Fruit fly (Drosophila melanogaster) whole organism, embryonic: Measurements from ENCODE around the gene CG1440.
A peak's percentile ranks its signal among the peaks of the same experiment; 100 is the strongest.

Experiments used
- Atf6 ChIP-seq: fragments of 200-800 bp; sonication (Bioruptor generic); IDR thresholded peaks from 2 replicates; pipeline ENCODE4 v1.3.6; 2022; ENCODE audit warnings: missing biosample characterization, missing genetic modification characterization
- BEAF-32 ChIP-seq: fragments of 200-800 bp; sonication (Bioruptor generic); optimal IDR thresholded peaks from 3 replicates; lab custom pipeline; 2017; ENCODE audit warnings: missing biosample characterization, missing genetic modification characterization, mild to moderate bottlenecking, moderate library complexity, missing genetic modification reagents
- CG11695 ChIP-seq: fragments of 200-800 bp; sonication (Bioruptor generic); IDR thresholded peaks from 3 replicates; pipeline ENCODE4 v1.3.6; 2022; ENCODE audit warnings: missing biosample characterization, missing genetic modification characterization
- CG12659 ChIP-seq: fragments of 200-800 bp; sonication (Bioruptor generic); optimal IDR thresholded peaks from 3 replicates; lab custom pipeline; 2017; ENCODE audit warnings: mild to moderate bottlenecking, missing biosample characterization, missing genetic modification reagents, missing genetic modification characterization
- CG15073 ChIP-seq: fragments of 200-800 bp; sonication (Bioruptor generic); optimal IDR thresholded peaks from 2 replicates; lab custom pipeline; 2016; ENCODE audit warnings: missing biosample characterization, missing genetic modification characterization
- CG17186 ChIP-seq: fragments of 200-800 bp; sonication (Bioruptor generic); optimal IDR thresholded peaks from 3 replicates; lab custom pipeline; 2017; ENCODE audit warnings: missing biosample characterization, missing genetic modification reagents, missing genetic modification characterization
- CG18262 ChIP-seq: fragments of 200-800 bp; optimal IDR thresholded peaks from 3 replicates; lab custom pipeline; 2019; ENCODE audit warnings: missing biosample characterization, mild to moderate bottlenecking, missing genetic modification characterization, moderate library complexity
- CG2678 ChIP-seq: fragments of 200-800 bp; sonication (Bioruptor generic); optimal IDR thresholded peaks from 3 replicates; lab custom pipeline; 2019; ENCODE audit warnings: missing biosample characterization, mild to moderate bottlenecking, missing genetic modification characterization, moderate library complexity
- CG2875 ChIP-seq: fragments of 200-800 bp; sonication (Bioruptor generic); optimal IDR thresholded peaks from 2 replicates; lab custom pipeline; 2017; ENCODE audit warnings: missing biosample characterization, mild to moderate bottlenecking, missing genetic modification characterization, missing genetic modification reagents
- CG3065 ChIP-seq: fragments of 200-800 bp; sonication (Bioruptor generic); optimal IDR thresholded peaks from 2 replicates; lab custom pipeline; 2016; ENCODE audit warnings: missing biosample characterization, missing genetic modification characterization
- CG32532 ChIP-seq: fragments of 200-800 bp; sonication (Bioruptor generic); IDR thresholded peaks from 2 replicates; pipeline ENCODE4 v1.3.6; 2022; ENCODE audit warnings: missing biosample characterization, missing genetic modification characterization
- CG3407 ChIP-seq: fragments of 200-800 bp; sonication (Bioruptor generic); optimal IDR thresholded peaks from 2 replicates; lab custom pipeline; 2018; ENCODE audit warnings: missing biosample characterization, mild to moderate bottlenecking, missing genetic modification characterization
- CG34422 ChIP-seq: fragments of 200-800 bp; sonication (Bioruptor generic); IDR thresholded peaks from 3 replicates; pipeline ENCODE4 v1.3.6; 2022; ENCODE audit warnings: missing biosample characterization, missing genetic modification characterization
- CG7271 ChIP-seq: fragments of 200-800 bp; sonication (Bioruptor generic); optimal IDR thresholded peaks from 2 replicates; lab custom pipeline; 2018; ENCODE audit warnings: missing biosample characterization, mild to moderate bottlenecking, missing genetic modification characterization, moderate library complexity
- CG7987 ChIP-seq: fragments of 200-800 bp; sonication (Bioruptor generic); optimal IDR thresholded peaks from 2 replicates; lab custom pipeline; 2018; ENCODE audit warnings: missing biosample characterization, mild to moderate bottlenecking, missing genetic modification characterization, moderate library complexity
- CG9609 ChIP-seq: fragments of 200-800 bp; sonication (Bioruptor generic); optimal IDR thresholded peaks from 3 replicates; lab custom pipeline; 2016; ENCODE audit warnings: missing biosample characterization, missing genetic modification characterization
- CG9797 ChIP-seq: fragments of 200-800 bp; sonication (Bioruptor generic); optimal IDR thresholded peaks from 3 replicates; lab custom pipeline; 2018; ENCODE audit warnings: missing biosample characterization, mild to moderate bottlenecking, missing genetic modification characterization
- E2f2 ChIP-seq: fragments of 200-800 bp; sonication (Bioruptor generic); IDR thresholded peaks from 2 replicates; pipeline ENCODE4 v1.3.6; 2022; ENCODE audit warnings: missing biosample characterization, missing genetic modification characterization
- Elba2 ChIP-seq: fragments of 200-800 bp; sonication (Bioruptor generic); optimal IDR thresholded peaks from 3 replicates; lab custom pipeline; 2016; ENCODE audit warnings: missing biosample characterization, missing genetic modification characterization
- MBD-R2 ChIP-seq: fragments of 200-800 bp; sonication (Bioruptor generic); IDR thresholded peaks from 2 replicates; pipeline ENCODE4 v1.3.6; 2022; ENCODE audit warnings: missing biosample characterization, missing genetic modification characterization
- MTF-1 ChIP-seq: fragments of 200-800 bp; sonication (Bioruptor generic); optimal IDR thresholded peaks from 2 replicates; lab custom pipeline; 2018; ENCODE audit warnings: missing biosample characterization, mild to moderate bottlenecking, missing genetic modification characterization, borderline replicate concordance
- Meics ChIP-seq: fragments of 200-800 bp; sonication (Bioruptor generic); optimal IDR thresholded peaks from 2 replicates; lab custom pipeline; 2017; ENCODE audit warnings: missing biosample characterization, mild to moderate bottlenecking, missing genetic modification characterization
- Myb ChIP-seq: fragments of 200-800 bp; sonication (Bioruptor generic); optimal IDR thresholded peaks from 2 replicates; lab custom pipeline; 2016; ENCODE audit warnings: missing biosample characterization, missing genetic modification characterization
- NC2α ChIP-seq: fragments of 200-800 bp; sonication (Bioruptor generic); optimal IDR thresholded peaks from 2 replicates; lab custom pipeline; 2016; ENCODE audit warnings: missing biosample characterization, missing genetic modification characterization
- NC2β ChIP-seq: fragments of 200-800 bp; sonication (Bioruptor generic); optimal IDR thresholded peaks from 2 replicates; lab custom pipeline; 2016; ENCODE audit warnings: missing biosample characterization, missing genetic modification characterization
- Nf-YB ChIP-seq: fragments of 200-800 bp; sonication (Bioruptor generic); optimal IDR thresholded peaks from 3 replicates; lab custom pipeline; 2019; ENCODE audit warnings: missing biosample characterization, mild to moderate bottlenecking, missing genetic modification characterization, moderate library complexity
- Pdp1 ChIP-seq, 2 experiments: fragments of 200-800 bp; sonication (Bioruptor generic); optimal IDR thresholded peaks; 3 replicates each; lab custom pipeline; 2016; ENCODE audit warnings: missing biosample characterization in 2 of 2, missing genetic modification characterization in 2 of 2, mild to moderate bottlenecking in 1 of 2, moderate library complexity in 1 of 2
- Rfx ChIP-seq: fragments of 200-800 bp; sonication (Bioruptor generic); IDR thresholded peaks from 2 replicates; pipeline ENCODE4 v1.3.6; 2022; ENCODE audit warnings: missing biosample characterization, missing genetic modification characterization
- Rx ChIP-seq: fragments of 200-800 bp; sonication (Bioruptor generic); IDR thresholded peaks from 2 replicates; pipeline ENCODE4 v1.3.6; 2022; ENCODE audit warnings: missing biosample characterization, missing genetic modification characterization
- Sin3A ChIP-seq: fragments of >200 bp; optimal IDR thresholded peaks from 2 replicates; lab custom pipeline; 2018
- Tbp ChIP-seq: fragments of >200 bp; optimal IDR thresholded peaks from 2 replicates; lab custom pipeline; 2018; ENCODE audit warnings: missing biosample characterization, missing genetic modification characterization
- Xbp1 ChIP-seq: fragments of 200-800 bp; sonication (Bioruptor generic); optimal IDR thresholded peaks from 3 replicates; lab custom pipeline; 2016; ENCODE audit warnings: missing biosample characterization, mild to moderate bottlenecking, missing genetic modification characterization
- bbx ChIP-seq: fragments of 200-800 bp; sonication (Bioruptor generic); IDR thresholded peaks from 2 replicates; pipeline ENCODE4 v1.3.6; 2022; ENCODE audit warnings: missing biosample characterization, missing genetic modification characterization; ENCODE audit not compliant: partially characterized antibody
- caup ChIP-seq: fragments of 200-800 bp; sonication (Bioruptor generic); optimal IDR thresholded peaks from 3 replicates; lab custom pipeline; 2017; ENCODE audit warnings: missing biosample characterization, mild to moderate bottlenecking, missing genetic modification characterization, moderate library complexity; ENCODE audit not compliant: severe bottlenecking
- ci ChIP-seq: fragments of 200-800 bp; sonication (Bioruptor generic); IDR thresholded peaks from 3 replicates; pipeline ENCODE4 v1.3.6; 2022; ENCODE audit warnings: missing biosample characterization, missing genetic modification characterization
- crp ChIP-seq, 2 experiments: fragments of 200-800 bp; sonication (Bioruptor generic); optimal IDR thresholded peaks; 2 replicates in 1 of 2; 3 replicates in 1 of 2; lab custom pipeline; 2017; ENCODE audit warnings: missing biosample characterization in 2 of 2, missing genetic modification characterization in 2 of 2, mild to moderate bottlenecking in 1 of 2, moderate library complexity in 1 of 2
- ems ChIP-seq: fragments of 200-800 bp; sonication (Bioruptor generic); optimal IDR thresholded peaks from 3 replicates; lab custom pipeline; 2016; ENCODE audit warnings: missing biosample characterization, missing genetic modification characterization
- gro ChIP-seq: fragments of 200-800 bp; sonication (Bioruptor generic); optimal IDR thresholded peaks from 2 replicates; lab custom pipeline; 2016; ENCODE audit warnings: missing biosample characterization, missing genetic modification characterization
- her ChIP-seq: fragments of 200-800 bp; sonication (Bioruptor generic); optimal IDR thresholded peaks from 2 replicates; lab custom pipeline; 2016; ENCODE audit warnings: missing biosample characterization, missing genetic modification characterization
- mirr ChIP-seq: fragments of 200-800 bp; sonication (Bioruptor generic); optimal IDR thresholded peaks from 3 replicates; lab custom pipeline; 2018; ENCODE audit warnings: missing biosample characterization, mild to moderate bottlenecking, missing genetic modification characterization
- nom ChIP-seq: fragments of 200-800 bp; sonication (Bioruptor generic); optimal IDR thresholded peaks from 2 replicates; lab custom pipeline; 2017; ENCODE audit warnings: missing biosample characterization, missing genetic modification characterization, mild to moderate bottlenecking, moderate library complexity, missing genetic modification reagents
- pzg ChIP-seq: fragments of 200-800 bp; sonication (Bioruptor generic); optimal IDR thresholded peaks from 3 replicates; lab custom pipeline; 2018; ENCODE audit warnings: missing biosample characterization, mild to moderate bottlenecking, missing genetic modification characterization, moderate library complexity
- rib ChIP-seq: fragments of 200-800 bp; sonication (Bioruptor generic); IDR thresholded peaks from 2 replicates; pipeline ENCODE4 v1.3.6; 2022; ENCODE audit warnings: missing biosample characterization, missing genetic modification characterization
- sens ChIP-seq: fragments of 200-800 bp; sonication (Bioruptor generic); peaks from one replicate; lab custom pipeline; 2016; ENCODE audit warnings: missing biosample characterization, missing genetic modification characterization
- sima ChIP-seq: fragments of 200-800 bp; sonication (Bioruptor generic); optimal IDR thresholded peaks from 2 replicates; lab custom pipeline; 2016; ENCODE audit warnings: missing biosample characterization, missing genetic modification characterization
- slbo ChIP-seq: fragments of 200-800 bp; sonication (Bioruptor generic); IDR thresholded peaks from 2 replicates; pipeline ENCODE4 v1.3.6; 2022; ENCODE audit warnings: missing biosample characterization, missing genetic modification characterization
- so ChIP-seq: fragments of 200-800 bp; sonication (Bioruptor generic); IDR thresholded peaks from 3 replicates; pipeline ENCODE4 v1.3.6; 2022; ENCODE audit warnings: missing biosample characterization, missing genetic modification characterization
- sob ChIP-seq: fragments of 200-800 bp; sonication (Bioruptor generic); IDR thresholded peaks from 2 replicates; pipeline ENCODE4 v1.3.6; 2022; ENCODE audit warnings: missing biosample characterization, missing genetic modification characterization
- stc ChIP-seq: fragments of 200-800 bp; sonication (Bioruptor generic); IDR thresholded peaks from 2 replicates; pipeline ENCODE4 v1.3.6; 2022; ENCODE audit warnings: missing biosample characterization, missing genetic modification characterization
- vvl ChIP-seq: fragments of 200-800 bp; sonication (Bioruptor generic); IDR thresholded peaks from 2 replicates; pipeline ENCODE4 v1.3.6; 2022; ENCODE audit warnings: missing biosample characterization, missing genetic modification characterization

CG1440 gene

DNA sequence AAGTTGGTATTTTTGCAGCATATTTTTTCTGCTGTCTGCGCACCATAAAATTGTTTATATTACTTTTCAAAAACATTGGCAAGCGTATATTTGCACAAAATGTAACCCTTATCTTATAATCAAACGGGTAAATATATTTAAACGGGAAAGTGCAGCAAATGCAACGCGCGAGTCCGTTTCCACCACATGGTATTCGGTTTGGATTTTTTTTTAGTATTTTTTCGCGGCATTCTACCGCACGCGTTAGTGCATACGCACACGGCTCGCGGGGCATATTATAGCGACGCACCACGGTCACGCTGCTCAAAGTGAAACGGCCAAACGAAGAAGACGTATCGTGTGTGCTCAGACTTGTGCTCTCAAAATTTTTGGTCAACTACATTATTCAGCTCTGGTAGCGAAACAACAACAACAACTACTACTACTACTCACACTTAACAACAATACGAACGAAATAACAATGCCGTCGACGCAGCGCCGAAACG lies 27.8 kb upstream of the CG1440 start, which contains the start of gene Trf2 (continued):
- peak; percentile 19 to 29 for TF ChIP-seq Pdp1 (GFP tag; optimal IDR thresholded peaks at IDR 0.05; lab: Kevin White, UChicago)
- peak; percentile 57 for TF ChIP-seq BEAF-32
- peak; percentile 86 for TF ChIP-seq CG9797 (GFP tag; lab: Kevin White, UChicago)
- TF ChIP-seq slbo (GFP tag; lab: Robert Waterston, UW) = peak; percentile 38; the same call in 1 of the 2 replicates
- peak; percentile 45 for TF ChIP-seq nom
- peak; percentile 43; the same call in 1 of the 2 replicates for TF ChIP-seq E2f2 (GFP tag; lab: Robert Waterston, UW)
- peak; percentile 31; the same call in 1 of the 2 replicates for TF ChIP-seq sob (GFP tag; lab: Robert Waterston, UW)
- peak; percentile 1 for TF ChIP-seq ems
- TF ChIP-seq Rx (GFP tag; lab: Robert Waterston, UW) = no peak
- no peak for TF ChIP-seq CG18262
- no peak for TF ChIP-seq CG2678 (tag; lab: Kevin White, UChicago)
- peak; percentile 39 for TF ChIP-seq CG7987 (GFP tag; lab: Kevin White, UChicago)
- TF ChIP-seq vvl (GFP tag; lab: Robert Waterston, UW) = peak; percentile 59
- peak; percentile 8 for TF ChIP-seq CG2875 (GFP tag; lab: Kevin White, UChicago)
- peak; percentile 33; the same call in 1 of the 2 replicates for TF ChIP-seq bbx
- peak; percentile 44; the same call in 1 of the 3 replicates for TF ChIP-seq CG34422 (GFP tag; lab: Robert Waterston, UW)
- TF ChIP-seq gro (GFP tag; lab: Kevin White, UChicago) = peak; percentile 13
- TF ChIP-seq CG17186 = peak; percentile 9
- TF ChIP-seq mirr = peak; percentile 9
- peak; percentile 9; the same call in 1 of the 3 replicates for TF ChIP-seq CG11695 (GFP tag; lab: Robert Waterston, UW)
- TF ChIP-seq MTF-1 (GFP tag; lab: Kevin White, UChicago) = peak; percentile 64
- TF ChIP-seq NC2β = peak; percentile 35
- peak; percentile 62 for TF ChIP-seq caup (GFP tag; lab: Kevin White, UChicago)
- peak; percentile 22 for TF ChIP-seq Meics (GFP tag; lab: Kevin White, UChicago)
- peak; percentile 54 for TF ChIP-seq her (GFP tag; lab: Kevin White, UChicago)
- TF ChIP-seq Xbp1 (GFP tag; lab: Kevin White, UChicago) = no peak
- TF ChIP-seq rib (GFP tag; lab: Robert Waterston, UW) = peak; percentile 36; the same call in 1 of the 2 replicates
- peak; percentile 70 for TF ChIP-seq pzg (GFP tag; lab: Kevin White, UChicago)
- no peak for TF ChIP-seq CG3407 (GFP tag; lab: Kevin White, UChicago)
- peak; percentile 52 for TF ChIP-seq Myb (GFP tag; lab: Kevin White, UChicago)
- 0 out of 3 replicates have a peak, but pooled peaks have one; percentile 11 for TF ChIP-seq so (GFP tag; lab: Robert Waterston, UW)
- TF ChIP-seq Rfx (GFP tag; lab: Robert Waterston, UW) = peak; percentile 30; the same call in 1 of the 2 replicates
- peak; percentile 41; the same call in 1 of the 2 replicates for TF ChIP-seq CG32532 (GFP tag; lab: Robert Waterston, UW)
- TF ChIP-seq Elba2 (GFP tag; lab: Kevin White, UChicago) = no peak
- peak; percentile 11 for TF ChIP-seq Nf-YB
- peak; percentile 33 for TF ChIP-seq CG7271 (tag; lab: Kevin White, UChicago)
- TF ChIP-seq CG12659 = peak; percentile 59
- peak in 1 of 2 experiments; percentile 83 for TF ChIP-seq crp (GFP tag; optimal IDR thresholded peaks at IDR 0.05; lab: Kevin White, UChicago)
- TF ChIP-seq Atf6 = 0 out of 2 replicates have a peak, but pooled peaks have one; percentile 38
- peak; percentile 29; the same call in 1 of the 2 replicates for TF ChIP-seq stc (GFP tag; lab: Robert Waterston, UW)
- no peak for TF ChIP-seq CG9609 (GFP tag; lab: Kevin White, UChicago)
- peak; percentile 94 for TF ChIP-seq Sin3A
- TF ChIP-seq CG3065 (GFP tag; lab: Kevin White, UChicago) = no peak
- TF ChIP-seq ci (GFP tag; lab: Robert Waterston, UW) = peak; percentile 68
- no peak for TF ChIP-seq CG15073 (GFP tag; lab: Kevin White, UChicago)
- peak; percentile 73 for TF ChIP-seq sens
- no peak for TF ChIP-seq sima (GFP tag; lab: Kevin White, UChicago)
- 0 out of 2 replicates have a peak, but pooled peaks have one; percentile 15 for TF ChIP-seq MBD-R2
- TF ChIP-seq Tbp (GFP tag; lab: Kevin White, UChicago) = peak; percentile 61
- TF ChIP-seq NC2α (GFP tag; lab: Kevin White, UChicago) = no peak
